Worm (Caenorhabditis elegans): Measurements from ENCODE around the gene srlf-14.

ce11 chrIV:10902476-10902875, 8.3 kb upstream of the srlf-14 start:
- TF ChIP-seq tbx-11 (GFP tag; IDR thresholded peaks at IDR 0.05) (no peak), hmg-4 (GFP tag; optimal IDR thresholded peaks at IDR 0.05) (no peak), ama-1 (optimal IDR thresholded peaks at IDR 0.05) (no peak), pes-1 (GFP tag; IDR thresholded peaks at IDR 0.05) (no peak), F13C5.2 (tag; optimal IDR thresholded peaks at IDR 0.05) (no peak), ets-7 (tag; optimal IDR thresholded peaks at IDR 0.05) (no peak), flt-1 (GFP tag; IDR thresholded peaks at IDR 0.05) (no peak)

Measured in whole organism, early embryonic.